Fruit fly (Drosophila melanogaster) whole organism, embryonic: Measurements from ENCODE around the gene CG4968.

ENCODE experiments used
- Atf3 ChIP-seq: fragments of 200-800 bp; sonication (Bioruptor generic); optimal IDR thresholded peaks from 3 replicates; lab custom pipeline; 2016; ENCODE audit warnings: missing biosample characterization, missing genetic modification characterization
- CG10209 ChIP-seq: fragments of 200-800 bp; sonication (Bioruptor generic); optimal IDR thresholded peaks from 3 replicates; lab custom pipeline; 2017; ENCODE audit warnings: missing biosample characterization, mild to moderate bottlenecking, missing genetic modification characterization, missing genetic modification reagents
- CG10366 ChIP-seq: fragments of 200-800 bp; sonication (Bioruptor generic); IDR thresholded peaks from 2 replicates; pipeline ENCODE4 v1.3.6; 2022; ENCODE audit warnings: missing biosample characterization, missing genetic modification characterization
- CG10431 ChIP-seq: fragments of 200-800 bp; sonication (Bioruptor generic); optimal IDR thresholded peaks from 3 replicates; lab custom pipeline; 2018; ENCODE audit warnings: missing biosample characterization, mild to moderate bottlenecking, missing genetic modification characterization
- CG11456 ChIP-seq: fragments of 200-800 bp; sonication (Bioruptor generic); IDR thresholded peaks from 3 replicates; pipeline ENCODE4 v1.3.6; 2022; ENCODE audit warnings: missing biosample characterization, missing genetic modification characterization
- CG11696 ChIP-seq: fragments of 200-800 bp; sonication (Bioruptor generic); IDR thresholded peaks from 2 replicates; pipeline ENCODE4 v1.3.6; 2022; ENCODE audit warnings: missing biosample characterization, missing genetic modification characterization
- CG1233 ChIP-seq: fragments of 200-800 bp; sonication (Bioruptor generic); optimal IDR thresholded peaks from 4 replicates; lab custom pipeline; 2018; ENCODE audit warnings: missing biosample characterization, mild to moderate bottlenecking, missing genetic modification characterization
- CG12659 ChIP-seq: fragments of 200-800 bp; sonication (Bioruptor generic); optimal IDR thresholded peaks from 3 replicates; lab custom pipeline; 2017; ENCODE audit warnings: mild to moderate bottlenecking, missing biosample characterization, missing genetic modification reagents, missing genetic modification characterization
- CG13287 ChIP-seq: fragments of 200-800 bp; sonication (Bioruptor generic); IDR thresholded peaks from 2 replicates; pipeline ENCODE4 v1.3.6; 2022; ENCODE audit warnings: missing biosample characterization, missing genetic modification characterization; ENCODE audit not compliant: partially characterized antibody
- CG1529 ChIP-seq: fragments of 200-800 bp; sonication (Bioruptor generic); optimal IDR thresholded peaks from 3 replicates; lab custom pipeline; 2018; ENCODE audit warnings: missing biosample characterization, missing genetic modification characterization
- CG17612 ChIP-seq: fragments of 200-800 bp; sonication (Bioruptor generic); IDR thresholded peaks from 2 replicates; pipeline ENCODE4 v1.3.6; 2022; ENCODE audit warnings: missing biosample characterization, missing genetic modification characterization
- CG17829 ChIP-seq: fragments of 200-800 bp; optimal IDR thresholded peaks from 2 replicates; lab custom pipeline; 2019; ENCODE audit warnings: missing biosample characterization, mild to moderate bottlenecking, missing genetic modification characterization, moderate library complexity
- CG30020 ChIP-seq: fragments of 200-800 bp; optimal IDR thresholded peaks from 2 replicates; lab custom pipeline; 2019; ENCODE audit warnings: missing biosample characterization, mild to moderate bottlenecking, missing genetic modification characterization, moderate library complexity
- CG4360 ChIP-seq: fragments of 200-800 bp; sonication (Bioruptor generic); IDR thresholded peaks from 2 replicates; pipeline ENCODE4 v1.3.6; 2022; ENCODE audit warnings: missing biosample characterization, missing genetic modification characterization
- CG4404 ChIP-seq: fragments of 200-800 bp; sonication (Bioruptor generic); IDR thresholded peaks from 2 replicates; pipeline ENCODE4 v1.3.6; 2022; ENCODE audit warnings: missing biosample characterization, missing genetic modification characterization
- CG4424 ChIP-seq: fragments of 200-800 bp; sonication (Bioruptor generic); optimal IDR thresholded peaks from 3 replicates; lab custom pipeline; 2016; ENCODE audit warnings: missing biosample characterization, missing genetic modification characterization
- CG6272 ChIP-seq: fragments of 200-800 bp; sonication (Bioruptor generic); IDR thresholded peaks from 2 replicates; pipeline ENCODE4 v1.3.6; 2022; ENCODE audit warnings: missing biosample characterization, missing genetic modification characterization
- CG6683 ChIP-seq: fragments of 200-800 bp; sonication (Bioruptor generic); optimal IDR thresholded peaks from 2 replicates; lab custom pipeline; 2017; ENCODE audit warnings: missing biosample characterization, mild to moderate bottlenecking, missing genetic modification characterization, missing genetic modification reagents
- CG6791 ChIP-seq: fragments of 200-800 bp; sonication (Bioruptor generic); IDR thresholded peaks from 3 replicates; pipeline ENCODE4 v1.3.6; 2022; ENCODE audit warnings: missing biosample characterization, missing genetic modification characterization; ENCODE audit not compliant: partially characterized antibody
- CG8281 ChIP-seq: fragments of 200-800 bp; sonication (Bioruptor generic); optimal IDR thresholded peaks from 2 replicates; lab custom pipeline; 2018; ENCODE audit warnings: missing biosample characterization, mild to moderate bottlenecking, missing genetic modification characterization, moderate library complexity
- CHES-1-like ChIP-seq: fragments of 200-800 bp; sonication (Bioruptor generic); optimal IDR thresholded peaks from 2 replicates; lab custom pipeline; 2016; ENCODE audit warnings: missing biosample characterization, missing genetic modification characterization
- CTCF ChIP-seq: fragments of 200-800 bp; sonication (Bioruptor generic); optimal IDR thresholded peaks from 2 replicates; lab custom pipeline; 2017; ENCODE audit warnings: missing biosample characterization, mild to moderate bottlenecking, missing genetic modification characterization, moderate library complexity
- GATAe ChIP-seq: fragments of 200-800 bp; sonication (Bioruptor generic); conservative IDR thresholded peaks from 2 replicates; pipeline ENCODE4 v1.3.6; 2022; ENCODE audit warnings: missing biosample characterization, missing genetic modification characterization
- Hmr ChIP-seq: fragments of 200-800 bp; sonication (Bioruptor generic); optimal IDR thresholded peaks from 3 replicates; lab custom pipeline; 2017; ENCODE audit warnings: mild to moderate bottlenecking, missing biosample characterization, missing genetic modification reagents, missing genetic modification characterization
- Lim3 ChIP-seq: fragments of 200-800 bp; sonication (Bioruptor generic); IDR thresholded peaks from 2 replicates; pipeline ENCODE4 v1.3.6; 2022; ENCODE audit warnings: missing biosample characterization, missing genetic modification characterization
- NK7.1 ChIP-seq: fragments of 200-800 bp; sonication (Bioruptor generic); optimal IDR thresholded peaks from 3 replicates; lab custom pipeline; 2016; ENCODE audit warnings: missing biosample characterization, missing genetic modification characterization
- Nf-YC ChIP-seq: fragments of 200-800 bp; optimal IDR thresholded peaks from 3 replicates; lab custom pipeline; 2019; ENCODE audit warnings: missing biosample characterization, mild to moderate bottlenecking, missing genetic modification characterization, moderate library complexity
- Pdp1 ChIP-seq, 2 experiments: fragments of 200-800 bp; sonication (Bioruptor generic); optimal IDR thresholded peaks; 3 replicates each; lab custom pipeline; 2016; ENCODE audit warnings: missing biosample characterization in 2 of 2, missing genetic modification characterization in 2 of 2, mild to moderate bottlenecking in 1 of 2, moderate library complexity in 1 of 2
- Poxn ChIP-seq: fragments of 200-800 bp; sonication (Bioruptor generic); IDR thresholded peaks from 2 replicates; pipeline ENCODE4 v1.3.6; 2022; ENCODE audit warnings: missing biosample characterization, missing genetic modification characterization
- Rfx ChIP-seq: fragments of 200-800 bp; sonication (Bioruptor generic); IDR thresholded peaks from 2 replicates; pipeline ENCODE4 v1.3.6; 2022; ENCODE audit warnings: missing biosample characterization, missing genetic modification characterization
- Scr ChIP-seq: fragments of 200-800 bp; sonication (Bioruptor generic); IDR thresholded peaks from 2 replicates; pipeline ENCODE4 v1.3.6; 2022; ENCODE audit warnings: missing biosample characterization, missing genetic modification characterization; ENCODE audit not compliant: partially characterized antibody
- Xbp1 ChIP-seq: fragments of 200-800 bp; sonication (Bioruptor generic); optimal IDR thresholded peaks from 3 replicates; lab custom pipeline; 2016; ENCODE audit warnings: missing biosample characterization, mild to moderate bottlenecking, missing genetic modification characterization
- YL-1 ChIP-seq: fragments of 200-800 bp; sonication (Bioruptor generic); optimal IDR thresholded peaks from 3 replicates; lab custom pipeline; 2017; ENCODE audit warnings: missing biosample characterization, mild to moderate bottlenecking, missing genetic modification characterization
- amos ChIP-seq: fragments of 200-800 bp; sonication (Bioruptor generic); IDR thresholded peaks from 2 replicates; pipeline ENCODE4 v1.3.6; 2022; ENCODE audit warnings: missing biosample characterization, missing genetic modification characterization; ENCODE audit not compliant: partially characterized antibody
- ato ChIP-seq: fragments of 200-800 bp; sonication (Bioruptor generic); IDR thresholded peaks from 2 replicates; pipeline ENCODE4 v1.3.6; 2022; ENCODE audit warnings: missing biosample characterization, missing genetic modification characterization; ENCODE audit not compliant: partially characterized antibody
- ci ChIP-seq: fragments of 200-800 bp; sonication (Bioruptor generic); IDR thresholded peaks from 3 replicates; pipeline ENCODE4 v1.3.6; 2022; ENCODE audit warnings: missing biosample characterization, missing genetic modification characterization
- dm ChIP-seq: fragments of 200-800 bp; sonication (Bioruptor generic); optimal IDR thresholded peaks from 3 replicates; lab custom pipeline; 2016; ENCODE audit warnings: missing biosample characterization, missing genetic modification characterization
- esg ChIP-seq: fragments of 200-800 bp; sonication (Bioruptor generic); conservative IDR thresholded peaks from 2 replicates; pipeline ENCODE4 v1.3.6; 2022; ENCODE audit warnings: missing biosample characterization, missing genetic modification characterization
- eve ChIP-seq, 2 experiments: fragments of >200 bp; optimal IDR thresholded peaks; 2 replicates each; lab custom pipeline; 2017; ENCODE audit warnings: missing biosample characterization in 2 of 2, missing genetic modification characterization in 2 of 2
- gsb-n ChIP-seq: fragments of 200-800 bp; sonication (Bioruptor generic); optimal IDR thresholded peaks from 3 replicates; lab custom pipeline; 2018; ENCODE audit warnings: missing biosample characterization, mild to moderate bottlenecking, missing genetic modification characterization
- pzg ChIP-seq: fragments of 200-800 bp; sonication (Bioruptor generic); optimal IDR thresholded peaks from 3 replicates; lab custom pipeline; 2018; ENCODE audit warnings: missing biosample characterization, mild to moderate bottlenecking, missing genetic modification characterization, moderate library complexity
- sens ChIP-seq: fragments of 200-800 bp; sonication (Bioruptor generic); peaks from one replicate; lab custom pipeline; 2016; ENCODE audit warnings: missing biosample characterization, missing genetic modification characterization
- tgo ChIP-seq: fragments of 200-800 bp; sonication (Bioruptor generic); IDR thresholded peaks from 3 replicates; pipeline ENCODE4 v1.3.6; 2022; ENCODE audit warnings: missing biosample characterization, missing genetic modification characterization
- trem ChIP-seq: fragments of 200-800 bp; optimal IDR thresholded peaks from 3 replicates; lab custom pipeline; 2019; ENCODE audit warnings: missing biosample characterization, mild to moderate bottlenecking, missing genetic modification characterization, moderate library complexity
- unc-4 ChIP-seq: fragments of 200-800 bp; sonication (Bioruptor generic); IDR thresholded peaks from 2 replicates; pipeline ENCODE4 v1.3.6; 2022; ENCODE audit warnings: missing biosample characterization, missing genetic modification characterization; ENCODE audit not compliant: partially characterized antibody
- wek ChIP-seq: fragments of 200-800 bp; sonication (Bioruptor generic); optimal IDR thresholded peaks from 3 replicates; lab custom pipeline; 2018; ENCODE audit warnings: missing biosample characterization, mild to moderate bottlenecking, missing genetic modification characterization, moderate library complexity

The CG4968 gene

DNA sequence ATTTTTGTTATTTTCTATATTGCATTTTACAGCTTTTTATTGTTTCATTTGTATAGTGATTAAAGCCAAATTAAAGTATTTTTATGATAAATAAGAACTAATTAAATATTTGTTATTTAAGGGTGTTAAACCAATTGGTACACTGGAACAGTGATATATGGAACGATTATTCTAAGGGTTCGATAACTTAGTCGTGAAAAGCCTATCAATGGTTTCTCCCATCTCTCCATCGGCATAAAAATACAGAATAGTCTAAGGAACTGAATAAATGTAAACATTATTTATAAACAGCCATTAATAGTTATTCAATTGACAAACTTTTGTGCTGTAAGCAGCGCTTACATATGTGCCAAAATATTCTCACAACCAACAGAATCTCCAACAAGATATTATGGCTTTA, 41.6 kb upstream of the CG4968 start, which contains the start of gene Mob3 (continued):
- TF ChIP-seq trem (tag; lab: Kevin White, UChicago) = peak; percentile 23
- TF ChIP-seq Scr (GFP tag; lab: Robert Waterston, UW) = peak; percentile 58
- peak; percentile 35; the same call in 1 of the 2 replicates for TF ChIP-seq unc-4 (GFP tag; lab: Robert Waterston, UW)
- no peak for TF ChIP-seq CG11456 (GFP tag; lab: Robert Waterston, UW)
- no peak for TF ChIP-seq Pdp1 (GFP tag; optimal IDR thresholded peaks at IDR 0.05; lab: Kevin White, UChicago)
- peak; percentile 31 for TF ChIP-seq CG12659 (GFP tag; lab: Kevin White, UChicago)
- TF ChIP-seq CG10209 (GFP tag; lab: Kevin White, UChicago) = no peak
- no peak for TF ChIP-seq CG10366 (GFP tag; lab: Robert Waterston, UW)
- TF ChIP-seq ci (GFP tag; lab: Robert Waterston, UW) = no peak
- TF ChIP-seq CG30020 (tag; lab: Kevin White, UChicago) = peak; percentile 94
- TF ChIP-seq Xbp1 = no peak
- no peak for TF ChIP-seq CG10431
- TF ChIP-seq Nf-YC = no peak
- no peak for TF ChIP-seq CG6683 (GFP tag; lab: Kevin White, UChicago)
- no peak for TF ChIP-seq GATAe (GFP tag; lab: Robert Waterston, UW)
- no peak for TF ChIP-seq CTCF (GFP tag; lab: Kevin White, UChicago)
- TF ChIP-seq ato = no peak
- TF ChIP-seq wek (GFP tag; lab: Kevin White, UChicago) = no peak
- TF ChIP-seq Hmr = no peak
- TF ChIP-seq amos (GFP tag; lab: Robert Waterston, UW) = peak; percentile 52; the same call in 1 of the 2 replicates
- no peak for TF ChIP-seq sens (GFP tag; lab: Kevin White, UChicago)
- no peak for TF ChIP-seq CHES-1-like
- no peak for TF ChIP-seq CG1529 (GFP tag; lab: Kevin White, UChicago)
- peak; percentile 65 for TF ChIP-seq CG13287 (GFP tag; lab: Robert Waterston, UW)
- no peak for TF ChIP-seq CG17612 (GFP tag; lab: Robert Waterston, UW)
- TF ChIP-seq Poxn (GFP tag; lab: Robert Waterston, UW) = no peak
- TF ChIP-seq CG4424 = no peak
- no peak for TF ChIP-seq CG17829 (tag; lab: Kevin White, UChicago)
- no peak for TF ChIP-seq CG6791
- no peak for TF ChIP-seq tgo (GFP tag; lab: Robert Waterston, UW)
- no peak for TF ChIP-seq gsb-n
- peak in 1 of 2 experiments; percentile 56 for TF ChIP-seq eve (GFP tag; optimal IDR thresholded peaks at IDR 0.05; lab: Kevin White, UChicago)
- TF ChIP-seq Lim3 (GFP tag; lab: Robert Waterston, UW) = no peak
- no peak for TF ChIP-seq CG4360
- no peak for TF ChIP-seq CG4404 (GFP tag; lab: Robert Waterston, UW)
- TF ChIP-seq esg (GFP tag; lab: Robert Waterston, UW) = no peak
- TF ChIP-seq pzg (GFP tag; lab: Kevin White, UChicago) = peak; percentile 37
- no peak for TF ChIP-seq CG11696 (GFP tag; lab: Robert Waterston, UW)
- no peak for TF ChIP-seq Rfx (GFP tag; lab: Robert Waterston, UW)
- no peak for TF ChIP-seq CG8281
- no peak for TF ChIP-seq NK7.1
- no peak for TF ChIP-seq CG1233
- peak; percentile 53 for TF ChIP-seq YL-1 (GFP tag; lab: Kevin White, UChicago)
- TF ChIP-seq CG6272 (GFP tag; lab: Robert Waterston, UW) = no peak
- no peak for TF ChIP-seq dm (GFP tag; lab: Kevin White, UChicago)
- TF ChIP-seq Atf3 (GFP tag; lab: Kevin White, UChicago) = no peak
